Worm (Caenorhabditis elegans) whole organism, late embryonic: Measurements from ENCODE around the gene idpp-14.

Experiments used
- dmd-4 ChIP-seq: sonication (generic microtip); optimal IDR thresholded peaks from 2 replicates; lab custom pipeline; 2016; ENCODE audit warnings: borderline replicate concordance, missing genetic modification characterization, missing compliant biosample characterization
- ets-4 ChIP-seq: sonication (generic microtip); optimal IDR thresholded peaks from 2 replicates; lab custom pipeline; 2016; ENCODE audit warnings: missing genetic modification characterization, missing compliant biosample characterization
- eyg-1 ChIP-seq: sonication (generic microtip); optimal IDR thresholded peaks from 2 replicates; lab custom pipeline; 2016; ENCODE audit warnings: missing genotype, missing genetic modification characterization, missing compliant biosample characterization
- pag-3 ChIP-seq: sonication (generic microtip); optimal IDR thresholded peaks from 2 replicates; lab custom pipeline; 2016; ENCODE audit warnings: missing compliant biosample characterization, missing genetic modification characterization, borderline replicate concordance
- tbx-2 ChIP-seq: sonication (generic microtip); optimal IDR thresholded peaks from 2 replicates; lab custom pipeline; 2016; ENCODE audit warnings: missing genetic modification characterization, missing compliant biosample characterization
- ztf-16 ChIP-seq: sonication (generic microtip); optimal IDR thresholded peaks from 2 replicates; lab custom pipeline; 2017; ENCODE audit warnings: missing genetic modification characterization, missing compliant biosample characterization

DNA sequence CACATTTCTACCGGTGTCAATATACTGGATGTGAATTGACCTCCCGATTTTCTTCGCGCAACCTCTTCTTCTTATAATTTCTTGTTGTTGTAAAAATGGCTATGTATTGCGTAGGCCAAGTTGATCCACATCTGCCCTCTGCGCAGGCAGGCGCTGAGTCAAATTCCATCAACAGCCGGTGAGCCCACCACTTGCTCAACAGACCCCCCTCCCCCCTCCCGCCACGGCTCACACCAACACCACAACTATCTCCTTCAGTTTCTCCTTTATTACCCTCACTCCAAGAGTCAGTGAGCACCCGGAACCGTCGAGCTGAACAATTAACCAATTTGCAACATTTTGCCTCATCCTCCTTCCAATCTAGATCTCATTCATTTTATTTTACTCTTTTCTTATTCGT lies 37.8 kb upstream of the idpp-14 start:
- TF ChIP-seq ets-4 (tag; lab: Kevin White, UChicago) (no peak), pag-3 (tag; lab: Kevin White, UChicago) (no peak), eyg-1 (tag; lab: Kevin White, UChicago) (no peak), ztf-16 (tag; lab: Kevin White, UChicago) (no peak), tbx-2 (tag; lab: Kevin White, UChicago) (no peak), dmd-4 (no peak)
